Worm (Caenorhabditis elegans): ENCODE results near the gene npr-37.

- TF ChIP-seq Y53G8AR.9 (GFP tag; conservative IDR thresholded peaks at IDR 0.05) (peak; percentile 39), bed-2 (GFP tag; IDR thresholded peaks at IDR 0.05) (no peak), ceh-40 (GFP tag; IDR thresholded peaks at IDR 0.05) (no peak), mel-28 (tag; optimal IDR thresholded peaks at IDR 0.05; ENCODE audit: borderline replicate concordance) (no peak), pha-4 (tag; optimal IDR thresholded peaks at IDR 0.05) (no peak), F49E8.2 (tag; optimal IDR thresholded peaks at IDR 0.05; ENCODE audit: insufficient read depth) (peak; percentile 88), tbx-9 (tag; optimal IDR thresholded peaks at IDR 0.05; ENCODE audit: borderline replicate concordance) (peak; percentile 24)
Observed at ce11 chrIV:427100-427908, 53.7 kb downstream of the npr-37 start.

Data from whole organism, young adult.